Worm (Caenorhabditis elegans) whole organism, L4 larva: ENCODE data around the gene F11G11.13.

Experiments used
- F37D6.2 ChIP-seq: sonication (generic microtip); optimal IDR thresholded peaks from 2 replicates; lab custom pipeline; 2016; ENCODE audit warnings: mild to moderate bottlenecking, missing genetic modification characterization, missing compliant biosample characterization
- T20F7.1 ChIP-seq: fragments of 200-800 bp; sonication (Bioruptor generic); optimal IDR thresholded peaks from 2 replicates; lab custom pipeline; 2018; ENCODE audit warnings: mild to moderate bottlenecking, missing genetic modification characterization, missing compliant biosample characterization
- Y105C5A.15 ChIP-seq: fragments of 200-800 bp; sonication (Bioruptor generic); IDR thresholded peaks from 2 replicates; pipeline ENCODE4 v1.3.6; 2022; ENCODE audit warnings: missing genetic modification characterization, missing compliant biosample characterization
- Y48G9A.11 ChIP-seq: fragments of 200-800 bp; sonication (Bioruptor generic); IDR thresholded peaks from 2 replicates; pipeline ENCODE4 v1.3.6; 2022; ENCODE audit warnings: missing genetic modification reagents, missing genetic modification characterization, missing compliant biosample characterization
- ZK337.2 ChIP-seq: fragments of 200-800 bp; sonication (Bioruptor generic); IDR thresholded peaks from 2 replicates; pipeline ENCODE4 v1.3.6; 2022; ENCODE audit warnings: missing genetic modification reagents, missing genetic modification characterization, missing compliant biosample characterization
- ZK546.5 ChIP-seq, 2 experiments: sonication (generic microtip); optimal IDR thresholded peaks; 2 replicates each; lab custom pipeline; 2017; ENCODE audit warnings: missing biosample characterization in 2 of 2, missing genetic modification characterization in 2 of 2
- aha-1 ChIP-seq: fragments of 150-350 bp; peaks from one replicate; lab custom pipeline; 2014; ENCODE audit warnings: missing biosample characterization, missing genetic modification characterization
- ama-1 ChIP-seq: fragments of 150-350 bp; optimal IDR thresholded peaks from 2 replicates; lab custom pipeline; 2014; ENCODE audit warnings: inconsistent platforms, mixed read lengths
- arid-1 ChIP-seq: fragments of 200-800 bp; sonication (Bioruptor generic); conservative IDR thresholded peaks from 2 replicates; pipeline ENCODE4 v1.3.6; 2022; ENCODE audit warnings: missing genetic modification reagents, missing genetic modification characterization, missing compliant biosample characterization
- ceh-20 ChIP-seq: fragments of 200-800 bp; sonication (Bioruptor generic); IDR thresholded peaks from 2 replicates; pipeline ENCODE4 v1.3.6; 2022; ENCODE audit warnings: missing genetic modification reagents, missing genetic modification characterization, missing compliant biosample characterization
- ceh-28 ChIP-seq: fragments of 150-350 bp; optimal IDR thresholded peaks from 2 replicates; lab custom pipeline; 2014; ENCODE audit warnings: missing biosample characterization, missing genetic modification reagents, missing genetic modification characterization
- ceh-32 ChIP-seq: sonication (generic microtip); optimal IDR thresholded peaks from 2 replicates; lab custom pipeline; 2016; ENCODE audit warnings: mild to moderate bottlenecking, missing genetic modification characterization, missing compliant biosample characterization; ENCODE audit not compliant: poor library complexity
- ceh-44 ChIP-seq: fragments of 200-800 bp; sonication (Bioruptor generic); IDR thresholded peaks from 2 replicates; pipeline ENCODE4 v1.3.6; 2022; ENCODE audit warnings: missing genetic modification reagents, missing genetic modification characterization, missing compliant biosample characterization
- ceh-62 ChIP-seq: sonication (generic microtip); optimal IDR thresholded peaks from 2 replicates; lab custom pipeline; 2017; ENCODE audit warnings: missing biosample characterization, missing genetic modification characterization
- ctbp-1 ChIP-seq: fragments of 200-800 bp; sonication (Bioruptor generic); IDR thresholded peaks from 2 replicates; pipeline ENCODE4 v1.3.6; 2022; ENCODE audit warnings: missing genetic modification reagents, missing genetic modification characterization, missing compliant biosample characterization
- daf-8 ChIP-seq: fragments of 200-800 bp; sonication (Bioruptor generic); IDR thresholded peaks from 2 replicates; pipeline ENCODE4 v1.3.6; 2022; ENCODE audit warnings: missing genetic modification characterization, missing compliant biosample characterization
- dmd-9 ChIP-seq: fragments of 200-800 bp; sonication (Bioruptor generic); IDR thresholded peaks from 2 replicates; pipeline ENCODE4 v1.3.6; 2022; ENCODE audit warnings: missing genetic modification reagents, missing genetic modification characterization, missing compliant biosample characterization
- duxl-1 ChIP-seq: sonication (generic microtip); optimal IDR thresholded peaks from 2 replicates; lab custom pipeline; 2016; ENCODE audit warnings: mild to moderate bottlenecking, missing genetic modification characterization, moderate library complexity, missing compliant biosample characterization; ENCODE audit not compliant: poor library complexity
- dve-1 ChIP-seq: sonication (generic microtip); optimal IDR thresholded peaks from 2 replicates; lab custom pipeline; 2017; ENCODE audit warnings: antibody characterized with exemption, mild to moderate bottlenecking, missing genetic modification characterization, missing compliant biosample characterization; ENCODE audit not compliant: insufficient read depth
- fkh-10 ChIP-seq: fragments of 150-350 bp; optimal IDR thresholded peaks from 2 replicates; lab custom pipeline; 2014; ENCODE audit warnings: missing biosample characterization, missing genetic modification reagents, missing genetic modification characterization
- fos-1 ChIP-seq: fragments of 150-350 bp; optimal IDR thresholded peaks from 2 replicates; lab custom pipeline; 2014; ENCODE audit warnings: missing biosample characterization, missing genetic modification characterization
- gei-8 ChIP-seq: fragments of 200-800 bp; sonication (Bioruptor generic); optimal IDR thresholded peaks from 2 replicates; lab custom pipeline; 2018; ENCODE audit warnings: mild to moderate bottlenecking, missing genetic modification characterization, missing compliant biosample characterization
- hlh-30 ChIP-seq: sonication (generic microtip); optimal IDR thresholded peaks from 2 replicates; lab custom pipeline; 2017; ENCODE audit warnings: antibody characterized with exemption, mild to moderate bottlenecking, missing genetic modification characterization, missing compliant biosample characterization; ENCODE audit not compliant: insufficient read depth
- lin-1 ChIP-seq: fragments of 200-800 bp; sonication (Bioruptor generic); IDR thresholded peaks from 2 replicates; pipeline ENCODE4 v1.3.6; 2022; ENCODE audit warnings: missing genetic modification reagents, missing genetic modification characterization, missing compliant biosample characterization
- lin-38 ChIP-seq: fragments of 200-800 bp; sonication (Bioruptor generic); IDR thresholded peaks from 2 replicates; pipeline ENCODE4 v1.3.6; 2022; ENCODE audit warnings: missing genetic modification reagents, missing genetic modification characterization, missing compliant biosample characterization
- lir-3 ChIP-seq: sonication (generic microtip); optimal IDR thresholded peaks from 2 replicates; lab custom pipeline; 2016; ENCODE audit warnings: mild to moderate bottlenecking, missing genetic modification characterization, missing compliant biosample characterization
- lsy-2 ChIP-seq, 2 experiments: fragments of 150-350 bp in 1 of 2; sonication (generic microtip) in 1 of 2; optimal IDR thresholded peaks; 2 replicates each; lab custom pipeline; 2014 to 2017; ENCODE audit warnings: missing biosample characterization in 2 of 2, missing genetic modification characterization in 2 of 2
- mdt-29 ChIP-seq: fragments of 200-800 bp; sonication (Bioruptor generic); IDR thresholded peaks from 2 replicates; pipeline ENCODE4 v1.3.6; 2022; ENCODE audit warnings: missing genetic modification reagents, missing genetic modification characterization, missing compliant biosample characterization
- nhr-237 ChIP-seq: sonication (generic microtip); optimal IDR thresholded peaks from 2 replicates; lab custom pipeline; 2017; ENCODE audit warnings: missing biosample characterization, missing genetic modification characterization
- nhr-25 ChIP-seq: sonication (generic microtip); optimal IDR thresholded peaks from 2 replicates; lab custom pipeline; 2017; ENCODE audit warnings: missing genetic modification characterization, mild to moderate bottlenecking, missing compliant biosample characterization, antibody characterized with exemption, moderate library complexity, borderline replicate concordance; ENCODE audit not compliant: insufficient read depth
- nhr-28 ChIP-seq: fragments of 150-350 bp; optimal IDR thresholded peaks from 2 replicates; lab custom pipeline; 2014; ENCODE audit warnings: missing biosample characterization, missing genetic modification characterization
- nhr-42 ChIP-seq: fragments of 200-800 bp; sonication (Bioruptor generic); IDR thresholded peaks from 2 replicates; pipeline ENCODE4 v1.3.6; 2022; ENCODE audit warnings: missing genetic modification characterization, missing compliant biosample characterization
- nhr-48 ChIP-seq: sonication (generic microtip); optimal IDR thresholded peaks from 2 replicates; lab custom pipeline; 2016; ENCODE audit warnings: mild to moderate bottlenecking, missing genetic modification characterization, missing compliant biosample characterization
- nhr-6 ChIP-seq: fragments of 150-350 bp; optimal IDR thresholded peaks from 2 replicates; lab custom pipeline; 2014; ENCODE audit warnings: missing biosample characterization, missing genetic modification characterization
- nhr-76 ChIP-seq: fragments of 150-350 bp; optimal IDR thresholded peaks from 2 replicates; lab custom pipeline; 2014; ENCODE audit warnings: missing biosample characterization, missing genetic modification characterization
- pha-4 ChIP-seq, 2 experiments: fragments of 150-350 bp in 1 of 2; fragments of 200-800 bp in 1 of 2; sonication (Bioruptor generic) in 1 of 2; IDR thresholded peaks in 1 of 2; optimal IDR thresholded peaks in 1 of 2; 2 replicates each; pipeline versions ENCODE4 v1.3.6 to Lab custom; 2014 to 2022; ENCODE audit warnings: missing genetic modification characterization in 2 of 2, missing genetic modification reagents in 2 of 2, missing biosample characterization in 1 of 2, missing compliant biosample characterization in 1 of 2
- php-3 ChIP-seq: fragments of 200-800 bp; sonication (Bioruptor generic); IDR thresholded peaks from 2 replicates; pipeline ENCODE4 v1.3.6; 2022; ENCODE audit warnings: missing genetic modification reagents, missing genetic modification characterization, missing compliant biosample characterization
- set-16 ChIP-seq: fragments of 200-800 bp; sonication (Bioruptor generic); IDR thresholded peaks from 2 replicates; pipeline ENCODE4 v1.3.6; 2022; ENCODE audit warnings: missing genetic modification reagents, missing genetic modification characterization, missing compliant biosample characterization
- skn-1 ChIP-seq: fragments of 150-350 bp; optimal IDR thresholded peaks from 2 replicates; lab custom pipeline; 2014; ENCODE audit warnings: missing biosample characterization, missing genetic modification characterization
- unc-130 ChIP-seq: sonication (generic microtip); optimal IDR thresholded peaks from 2 replicates; lab custom pipeline; 2016; ENCODE audit warnings: missing genetic modification reagents, missing genetic modification characterization, missing compliant biosample characterization
- vab-7 ChIP-seq: fragments of 200-800 bp; sonication (Bioruptor generic); IDR thresholded peaks from 2 replicates; pipeline ENCODE4 v1.3.6; 2022; ENCODE audit warnings: missing genetic modification reagents, missing genetic modification characterization, missing compliant biosample characterization
- zip-11 ChIP-seq: fragments of 200-800 bp; sonication (Bioruptor generic); IDR thresholded peaks from 2 replicates; pipeline ENCODE4 v1.3.6; 2022; ENCODE audit warnings: missing genetic modification characterization, missing compliant biosample characterization
- ztf-11 ChIP-seq: fragments of 150-350 bp; optimal IDR thresholded peaks from 2 replicates; lab custom pipeline; 2014; ENCODE audit warnings: missing biosample characterization, missing genetic modification characterization

F11G11.13 gene

DNA sequence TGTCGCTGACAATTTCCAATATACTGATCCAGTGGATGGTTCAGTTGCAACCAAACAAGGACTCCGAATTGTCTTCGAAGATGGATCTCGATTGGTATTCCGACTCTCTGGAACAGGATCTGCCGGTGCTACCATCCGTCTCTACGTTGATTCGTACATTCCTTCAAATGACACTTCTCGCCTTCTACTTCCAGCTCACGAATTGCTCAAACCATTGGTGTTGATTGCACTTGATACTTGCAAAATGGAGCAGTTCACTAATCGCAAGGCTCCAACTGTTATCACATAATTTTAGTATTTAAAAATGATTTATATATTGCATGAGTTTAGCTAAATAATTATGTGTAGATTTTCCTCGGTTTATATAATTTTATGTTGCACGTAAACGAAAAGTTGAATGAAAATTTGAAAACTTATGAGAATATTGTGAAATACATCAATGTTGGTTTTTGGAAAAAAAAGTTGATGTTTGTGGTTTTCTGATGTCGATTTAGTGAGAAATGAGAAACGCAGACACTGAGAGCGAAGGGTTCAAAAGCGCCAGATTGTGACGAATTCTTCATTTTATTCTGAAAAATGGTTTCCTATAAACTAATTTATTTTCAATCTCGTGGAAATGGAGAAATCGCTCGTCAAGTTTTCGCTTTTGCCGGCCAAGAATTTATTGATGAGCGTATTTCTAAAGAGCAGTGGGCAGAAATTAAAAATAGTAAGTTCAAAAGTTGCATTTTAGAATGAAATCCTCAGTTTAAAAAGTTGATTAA, 15.2 kb upstream of the F11G11.13 start, which contains the start of gene gst-9 (continued):
- TF ChIP-seq php-3 (0 out of 2 replicates have a peak, but pooled peaks have one; percentile 45), Y48G9A.11 (GFP tag; lab: Robert Waterston, UW) (no peak), nhr-42 (GFP tag; lab: Robert Waterston, UW) (0 out of 2 replicates have a peak, but pooled peaks have one; percentile 64), pha-4 (GFP tag; IDR thresholded peaks at IDR 0.05; lab: Robert Waterston, UW) (0 out of 2 replicates have a peak, but pooled peaks have one; percentile 52), pha-4 (tag; optimal IDR thresholded peaks at IDR 0.05; lab: Kevin White, UChicago) (no peak), lin-1 (no peak), ceh-32 (tag; lab: Kevin White, UChicago) (no peak), ceh-44 (GFP tag; lab: Robert Waterston, UW) (no peak), nhr-237 (tag; lab: Kevin White, UChicago) (no peak), F37D6.2 (tag; lab: Kevin White, UChicago) (no peak), ctbp-1 (GFP tag; lab: Robert Waterston, UW) (0 out of 2 replicates have a peak, but pooled peaks have one; percentile 19), gei-8 (GFP tag; lab: Kevin White, UChicago) (no peak), arid-1 (GFP tag; lab: Robert Waterston, UW) (no peak), mdt-29 (GFP tag; lab: Robert Waterston, UW) (peak; percentile 39; the same call in 1 of the 2 replicates), lin-38 (GFP tag; lab: Robert Waterston, UW) (peak; percentile 48)

DNA sequence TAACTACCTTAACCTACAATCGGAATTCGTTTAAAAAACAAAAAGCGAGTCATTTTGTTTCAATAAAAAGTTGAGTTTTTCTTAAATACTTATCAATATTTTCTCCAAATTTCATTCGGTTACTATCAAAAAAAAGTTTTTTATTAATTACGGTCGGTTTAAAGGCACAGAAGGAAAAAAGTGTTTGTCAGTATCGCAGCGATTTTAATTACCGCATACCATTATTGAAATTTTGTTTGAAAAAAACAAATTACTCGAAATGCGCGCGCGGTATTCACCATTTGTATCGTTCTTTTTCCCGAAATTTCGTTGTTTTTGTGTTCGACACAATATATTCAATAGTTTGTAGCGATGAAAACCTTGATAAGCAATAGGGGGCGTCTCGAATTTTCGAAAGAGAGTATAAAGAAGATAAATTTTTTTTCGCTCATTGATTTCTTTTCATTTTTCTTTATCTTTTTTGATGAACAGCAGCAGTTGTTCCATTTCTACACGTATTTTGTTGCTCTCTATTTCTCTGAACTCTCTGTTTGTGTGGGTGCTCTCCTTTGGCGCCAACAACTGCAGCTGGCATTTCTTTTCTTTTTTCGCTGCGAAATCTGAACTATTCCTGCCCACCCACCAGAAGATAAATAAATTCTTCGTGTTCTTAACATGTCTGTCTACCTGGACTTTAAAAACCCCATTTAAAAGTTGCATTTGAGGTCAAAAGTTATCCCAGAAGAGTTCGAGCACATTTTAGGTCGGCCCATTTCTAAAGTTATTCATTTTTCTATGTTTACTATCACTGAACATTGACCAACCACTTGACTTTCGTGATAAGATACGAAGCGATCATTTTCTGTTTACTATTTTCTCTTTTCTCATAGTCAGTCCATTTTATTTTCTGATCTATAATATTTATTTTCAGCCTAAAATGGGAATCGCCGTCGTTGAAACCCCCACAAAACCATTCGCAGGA, 12.8 kb upstream of the F11G11.13 start, which contains the start of gene pgm-1:
TSS of gene pgm-1 (plus strand) at position 911 of the 961 bp plus-strand sequence.
- no peak for TF ChIP-seq skn-1
- TF ChIP-seq fkh-10, result no peak
- no peak for TF ChIP-seq ceh-32 (tag; lab: Kevin White, UChicago)
- TF ChIP-seq fos-1 (tag; lab: Kevin White, UChicago), result no peak
- TF ChIP-seq lin-38 (GFP tag; lab: Robert Waterston, UW), result no peak
- TF ChIP-seq ZK337.2 (GFP tag; lab: Robert Waterston, UW), result no peak
- TF ChIP-seq lin-1, result no peak
- TF ChIP-seq nhr-28 (tag; lab: Kevin White, UChicago), result peak; percentile 97
- no peak for TF ChIP-seq Y105C5A.15
- TF ChIP-seq ceh-44 (GFP tag; lab: Robert Waterston, UW), result no peak
- no peak for TF ChIP-seq ceh-62
- no peak for TF ChIP-seq hlh-30 (tag; lab: Kevin White, UChicago)
- no peak for TF ChIP-seq unc-130 (GFP tag; lab: Kevin White, UChicago)
- TF ChIP-seq lsy-2 (tag; optimal IDR thresholded peaks at IDR 0.05; lab: Kevin White, UChicago), result peak in 1 of 2 experiments; percentile 44
- TF ChIP-seq dve-1, result peak; percentile 4
- 0 out of 2 replicates have a peak, but pooled peaks have one; percentile 14 for TF ChIP-seq ceh-20 (GFP tag; lab: Robert Waterston, UW)
- no peak for TF ChIP-seq lir-3
- TF ChIP-seq ceh-28 (tag; lab: Kevin White, UChicago), result no peak
- TF ChIP-seq daf-8 (GFP tag; lab: Robert Waterston, UW), result no peak
- no peak for TF ChIP-seq T20F7.1 (GFP tag; lab: Kevin White, UChicago)
- TF ChIP-seq pha-4 (GFP tag; IDR thresholded peaks at IDR 0.05; lab: Robert Waterston, UW), result 0 out of 2 replicates have a peak, but pooled peaks have one; percentile 11
- no peak for TF ChIP-seq pha-4 (tag; optimal IDR thresholded peaks at IDR 0.05; lab: Kevin White, UChicago)
- TF ChIP-seq nhr-48 (tag; lab: Kevin White, UChicago), result no peak
- no peak for TF ChIP-seq set-16 (GFP tag; lab: Robert Waterston, UW)
- TF ChIP-seq duxl-1 (tag; lab: Kevin White, UChicago), result no peak
- no peak for TF ChIP-seq php-3
- no peak for TF ChIP-seq vab-7 (GFP tag; lab: Robert Waterston, UW)
- no peak for TF ChIP-seq aha-1
- TF ChIP-seq nhr-25 (tag; lab: Kevin White, UChicago), result no peak
- TF ChIP-seq zip-11 (GFP tag; lab: Robert Waterston, UW), result no peak
- TF ChIP-seq ama-1 (lab: Kevin White, UChicago), result peak; percentile 56
- TF ChIP-seq dmd-9 (GFP tag; lab: Robert Waterston, UW), result no peak
- TF ChIP-seq ZK546.5 (tag; optimal IDR thresholded peaks at IDR 0.05; lab: Kevin White, UChicago), result no peak
- TF ChIP-seq nhr-6 (tag; lab: Kevin White, UChicago), result no peak
- TF ChIP-seq nhr-76 (tag; lab: Kevin White, UChicago), result no peak
- no peak for TF ChIP-seq nhr-42 (GFP tag; lab: Robert Waterston, UW)
- no peak for TF ChIP-seq ztf-11 (tag; lab: Kevin White, UChicago)
